Worm (Caenorhabditis elegans): ENCODE results near the gene K09G1.1.

K09G1.1 gene

ce11 chrV:9576991-9577390 lies 6.4 kb upstream of the K09G1.1 start, which contains the start of gene F25B3.2:
Gene F25B3.2 (plus strand): TSS chrV:9577291.
- TF ChIP-seq nhr-12 (tag; optimal IDR thresholded peaks at IDR 0.05) = no peak
- TF ChIP-seq unc-39 (tag; optimal IDR thresholded peaks at IDR 0.05) = no peak
- TF ChIP-seq sem-2 (GFP tag; optimal IDR thresholded peaks at IDR 0.05) = no peak
- no peak for TF ChIP-seq pha-4 (tag; optimal IDR thresholded peaks at IDR 0.05)
- TF ChIP-seq elt-1 (tag; optimal IDR thresholded peaks at IDR 0.05; ENCODE audit: borderline replicate concordance, insufficient read depth) = no peak
- TF ChIP-seq cnd-1 (tag; optimal IDR thresholded peaks at IDR 0.05) = no peak
- TF ChIP-seq snpc-4 (tag; optimal IDR thresholded peaks at IDR 0.05) = no peak
- TF ChIP-seq mep-1 (tag; optimal IDR thresholded peaks at IDR 0.05) = no peak
- TF ChIP-seq lin-32 (GFP tag; optimal IDR thresholded peaks at IDR 0.05) = no peak
- no peak for TF ChIP-seq mls-2 (tag; optimal IDR thresholded peaks at IDR 0.05)
- no peak for TF ChIP-seq nhr-237 (tag; optimal IDR thresholded peaks at IDR 0.05)
- TF ChIP-seq mab-5 (tag; optimal IDR thresholded peaks at IDR 0.05) = no peak
- TF ChIP-seq ceh-43 (GFP tag; optimal IDR thresholded peaks at IDR 0.05) = no peak

- TF ChIP-seq M03D4.4 (tag; optimal IDR thresholded peaks at IDR 0.05) = peak; percentile 69
- peak; percentile 57 for TF ChIP-seq ztf-11 (tag; optimal IDR thresholded peaks at IDR 0.05)
- no peak for TF ChIP-seq unc-120 (tag; optimal IDR thresholded peaks at IDR 0.05; ENCODE audit: poor library complexity, severe bottlenecking)
- peak; percentile 8 for TF ChIP-seq bed-3 (GFP tag; optimal IDR thresholded peaks at IDR 0.05)
- no peak for TF ChIP-seq unc-39 (tag; optimal IDR thresholded peaks at IDR 0.05)
- peak; percentile 65 for TF ChIP-seq hlh-1 (tag; optimal IDR thresholded peaks at IDR 0.05)
- TF ChIP-seq lsy-2 (tag; optimal IDR thresholded peaks at IDR 0.05) = peak; percentile 26
- TF ChIP-seq ces-1 (GFP tag; optimal IDR thresholded peaks at IDR 0.05) = peak; percentile 39
- peak; percentile 10 for TF ChIP-seq lin-32 (GFP tag; optimal IDR thresholded peaks at IDR 0.05)
- TF ChIP-seq drap-1 (GFP tag; optimal IDR thresholded peaks at IDR 0.05) = peak; percentile 58
- TF ChIP-seq lin-13 (tag; optimal IDR thresholded peaks at IDR 0.05) = peak; percentile 39
- TF ChIP-seq nhr-12 (tag; optimal IDR thresholded peaks at IDR 0.05) = no peak
- peak; percentile 65 for TF ChIP-seq mep-1 (tag; optimal IDR thresholded peaks at IDR 0.05)
- peak; percentile 54 for TF ChIP-seq ham-2 (GFP tag; optimal IDR thresholded peaks at IDR 0.05)
- peak; percentile 24 for TF ChIP-seq pha-4 (tag; optimal IDR thresholded peaks at IDR 0.05)
- no peak for TF ChIP-seq nhr-2 (tag; optimal IDR thresholded peaks at IDR 0.05)
- TF ChIP-seq sptf-1 (tag; optimal IDR thresholded peaks at IDR 0.05) = peak; percentile 85
- TF ChIP-seq ceh-83 (GFP tag; optimal IDR thresholded peaks at IDR 0.05) = peak; percentile 58
- peak; percentile 72 for TF ChIP-seq ceh-43 (GFP tag; optimal IDR thresholded peaks at IDR 0.05)
- TF ChIP-seq mls-2 (tag; optimal IDR thresholded peaks at IDR 0.05) = peak; percentile 54
- no peak for TF ChIP-seq mab-5 (tag; optimal IDR thresholded peaks at IDR 0.05)
- TF ChIP-seq nhr-76 (tag; optimal IDR thresholded peaks at IDR 0.05) = peak; percentile 69
- TF ChIP-seq nhr-237 (tag; optimal IDR thresholded peaks at IDR 0.05) = peak; percentile 6
- TF ChIP-seq cnd-1 (tag; optimal IDR thresholded peaks at IDR 0.05) = peak; percentile 61
- TF ChIP-seq blmp-1 (tag; optimal IDR thresholded peaks at IDR 0.05) = peak; percentile 25
- TF ChIP-seq tbx-8 (GFP tag; optimal IDR thresholded peaks at IDR 0.05) = no peak
Measured at ce11 chrV:9582594-9583322, 587 bp upstream of the K09G1.1 start, which contains the start of gene rtfo-1. Gene rtfo-1 (minus strand): TSS chrV:9582644.

ce11 chrV:9584263-9584662 lies 918 bp downstream of the K09G1.1 start:
- no peak for TF ChIP-seq ham-2 (GFP tag; optimal IDR thresholded peaks at IDR 0.05)

- TF ChIP-seq lin-32 (GFP tag; optimal IDR thresholded peaks at IDR 0.05) = no peak
- TF ChIP-seq elt-1 (tag; optimal IDR thresholded peaks at IDR 0.05; ENCODE audit: borderline replicate concordance, insufficient read depth) = peak; percentile 63
Measured at ce11 chrV:9587619-9588018, 4.3 kb downstream of the K09G1.1 start.

ce11 chrV:9588574-9588973 lies 5.2 kb downstream of the K09G1.1 start:
- TF ChIP-seq nhr-237 (tag; optimal IDR thresholded peaks at IDR 0.05) = no peak
- TF ChIP-seq elt-1 (tag; optimal IDR thresholded peaks at IDR 0.05; ENCODE audit: borderline replicate concordance, insufficient read depth) = peak; percentile 36
